Worm (Caenorhabditis elegans) whole organism, L4/young adult: ENCODE measurements around the gene F55G11.6.

Source experiments
- W03F9.2 ChIP-seq: fragments of 150-350 bp; optimal IDR thresholded peaks from 2 replicates; lab custom pipeline; 2014; ENCODE audit warnings: missing biosample characterization, missing genetic modification characterization
- dao-5 ChIP-seq: sonication (generic microtip); optimal IDR thresholded peaks from 2 replicates; lab custom pipeline; 2016; ENCODE audit warnings: missing genotype, missing genetic modification characterization, moderate library complexity, missing compliant biosample characterization
- him-1 ChIP-seq: sonication (generic microtip); optimal IDR thresholded peaks from 2 replicates; lab custom pipeline; 2016; ENCODE audit warnings: missing genotype, missing genetic modification reagents, missing genetic modification characterization, missing compliant biosample characterization

DNA sequence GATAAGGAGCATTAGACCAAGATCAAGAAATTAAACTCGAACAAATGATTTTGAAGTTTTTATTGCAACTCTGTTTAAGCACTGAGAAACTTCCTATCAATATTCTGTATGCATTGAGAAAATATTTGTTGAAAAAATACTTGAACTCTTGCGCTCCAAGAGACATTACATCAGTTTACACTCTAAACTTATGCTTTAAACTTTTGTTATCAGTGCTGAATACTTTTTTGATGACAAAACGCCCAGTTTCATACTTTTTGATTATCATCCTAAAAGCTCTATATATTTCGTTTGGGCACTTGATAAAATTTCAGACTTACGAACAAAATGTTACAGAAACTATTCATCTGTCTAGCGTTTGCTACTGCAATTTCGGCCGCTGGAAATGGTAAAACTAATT lies 18.2 kb downstream of the F55G11.6 start, which contains the start of gene dod-17:
- TF ChIP-seq dao-5 (tag; lab: Kevin White, UChicago) (no peak), him-1 (tag; lab: Kevin White, UChicago) (no peak), W03F9.2 (tag; lab: Kevin White, UChicago) (no peak)
